Worm (Caenorhabditis elegans): ENCODE results near the gene ash-2.

The ash-2 gene

ce11 chrII:11967507-11968127, 12.0 kb upstream of the ash-2 start, which contains the start of gene W03C9.5 (continued):
- TF ChIP-seq nhr-28 (tag; optimal IDR thresholded peaks at IDR 0.05) (no peak), lin-35 (GFP tag; optimal IDR thresholded peaks at IDR 0.05) (peak; percentile 89 to 94), irx-1 (tag; optimal IDR thresholded peaks at IDR 0.05) (peak; percentile 75), unc-30 (tag; optimal IDR thresholded peaks at IDR 0.05) (no peak), zip-4 (GFP tag; optimal IDR thresholded peaks at IDR 0.05) (peak; percentile 38), pqm-1 (tag; optimal IDR thresholded peaks at IDR 0.05) (no peak), ztf-4 (tag; optimal IDR thresholded peaks at IDR 0.05) (peak; percentile 82), lin-15B (tag; optimal IDR thresholded peaks at IDR 0.05) (peak; percentile 97), aha-1 (tag; optimal IDR thresholded peaks at IDR 0.05) (peak; percentile 17), ets-5 (GFP tag; IDR thresholded peaks at IDR 0.05) (no peak), C04F5.9 (tag; optimal IDR thresholded peaks at IDR 0.05) (peak; percentile 88), sptf-1 (tag; optimal IDR thresholded peaks at IDR 0.05) (no peak), unc-62 (GFP tag; optimal IDR thresholded peaks at IDR 0.05) (no peak), elt-3 (tag; optimal IDR thresholded peaks at IDR 0.05) (peak in 3 of 6 experiments; percentile 36 to 88 (median 82)), elt-2 (tag; optimal IDR thresholded peaks at IDR 0.05) (peak; percentile 78), nhr-20 (tag; optimal IDR thresholded peaks at IDR 0.05) (peak; percentile 96), dpl-1 (GFP tag; optimal IDR thresholded peaks at IDR 0.05) (peak; percentile 84 to 85 (median 85)), fkh-10 (GFP tag; optimal IDR thresholded peaks at IDR 0.05) (peak; percentile 58), fos-1 (tag; optimal IDR thresholded peaks at IDR 0.05) (peak; percentile 88), ceh-82 (tag; optimal IDR thresholded peaks at IDR 0.05) (peak; percentile 90 to 98 (median 91)), sox-4 (tag; optimal IDR thresholded peaks at IDR 0.05) (peak; percentile 72), efl-1 (optimal IDR thresholded peaks at IDR 0.05) (peak; percentile 88 to 93), efl-1 (GFP tag; optimal IDR thresholded peaks at IDR 0.05 in 1 of 2) (peak; percentile 79 to 98), unc-98 (GFP tag; IDR thresholded peaks at IDR 0.05) (peak; percentile 95), efl-3 (GFP tag; optimal IDR thresholded peaks at IDR 0.05) (no peak), dsc-1 (tag; optimal IDR thresholded peaks at IDR 0.05) (peak; percentile 92), fkh-4 (tag; optimal IDR thresholded peaks at IDR 0.05; ENCODE audit: borderline replicate concordance) (peak; percentile 46), vab-15 (tag; optimal IDR thresholded peaks at IDR 0.05) (peak; percentile 97), ceh-90 (tag; optimal IDR thresholded peaks at IDR 0.05) (peak; percentile 70), ceh-88 (GFP tag; IDR thresholded peaks at IDR 0.05) (peak; percentile 93), rnt-1 (tag; optimal IDR thresholded peaks at IDR 0.05) (peak; percentile 96), unc-130 (tag; optimal IDR thresholded peaks at IDR 0.05) (peak; percentile 87), nhr-47 (tag; optimal IDR thresholded peaks at IDR 0.05) (peak; percentile 96), ceh-63 (GFP tag; optimal IDR thresholded peaks at IDR 0.05) (no peak), C34B4.2 (tag; optimal IDR thresholded peaks at IDR 0.05) (no peak), mab-9 (GFP tag; IDR thresholded peaks at IDR 0.05) (peak; percentile 76), hpl-2 (GFP tag; optimal IDR thresholded peaks at IDR 0.05) (peak; percentile 82), nhr-77 (tag; optimal IDR thresholded peaks at IDR 0.05) (peak; percentile 90), pax-3 (tag; optimal IDR thresholded peaks at IDR 0.05) (peak; percentile 96), nhr-71 (tag; optimal IDR thresholded peaks at IDR 0.05) (peak; percentile 98), zag-1 (tag; optimal IDR thresholded peaks at IDR 0.05) (peak; percentile 20), C16A3.4 (tag; optimal IDR thresholded peaks at IDR 0.05) (peak; percentile 97), ces-1 (GFP tag; optimal IDR thresholded peaks at IDR 0.05) (no peak), mep-1 (tag; optimal IDR thresholded peaks at IDR 0.05) (peak; percentile 95), snu-23 (GFP tag; optimal IDR thresholded peaks at IDR 0.05) (peak; percentile 98), blmp-1 (tag; optimal IDR thresholded peaks at IDR 0.05) (peak; percentile 77), unc-86 (tag; optimal IDR thresholded peaks at IDR 0.05) (peak; percentile 92), lin-39 (tag; optimal IDR thresholded peaks at IDR 0.05) (no peak), nhr-84 (tag; optimal IDR thresholded peaks at IDR 0.05) (peak; percentile 51), tbx-2 (tag; optimal IDR thresholded peaks at IDR 0.05) (peak; percentile 95), aly-2 (tag; optimal IDR thresholded peaks at IDR 0.05) (peak; percentile 68), nhr-76 (tag; optimal IDR thresholded peaks at IDR 0.05) (no peak), tlp-1 (tag; optimal IDR thresholded peaks at IDR 0.05) (no peak), ama-1 (optimal IDR thresholded peaks at IDR 0.05) (peak; percentile 19)

Measured in whole organism, L1 larva.